Fruit fly (Drosophila melanogaster) whole organism, embryonic: ENCODE measurements around the gene P58IPK.

ENCODE experiments used
- Ada2b ChIP-seq: fragments of 200-800 bp; sonication (Bioruptor generic); IDR thresholded peaks from 2 replicates; pipeline ENCODE4 v1.3.6; 2022; ENCODE audit warnings: missing biosample characterization, missing genetic modification characterization
- Aef1 ChIP-seq: fragments of 200-800 bp; sonication (Bioruptor generic); IDR thresholded peaks from 3 replicates; pipeline ENCODE4 v1.3.6; 2022; ENCODE audit warnings: missing biosample characterization, missing genetic modification characterization
- Asciz ChIP-seq: fragments of 200-800 bp; sonication (Bioruptor generic); optimal IDR thresholded peaks from 2 replicates; lab custom pipeline; 2017; ENCODE audit warnings: missing biosample characterization, mild to moderate bottlenecking, missing genetic modification characterization, missing genetic modification reagents
- CG10274 ChIP-seq: fragments of 200-800 bp; sonication (Bioruptor generic); optimal IDR thresholded peaks from 3 replicates; lab custom pipeline; 2017; ENCODE audit warnings: missing biosample characterization, mild to moderate bottlenecking, missing genetic modification characterization
- CG10543 ChIP-seq: fragments of 200-800 bp; sonication (Bioruptor generic); optimal IDR thresholded peaks from 3 replicates; lab custom pipeline; 2017; ENCODE audit warnings: missing biosample characterization, mild to moderate bottlenecking, missing genetic modification characterization, moderate library complexity
- CG10979 ChIP-seq: fragments of 200-800 bp; sonication (Bioruptor generic); optimal IDR thresholded peaks from 2 replicates; lab custom pipeline; 2018; ENCODE audit warnings: missing biosample characterization, mild to moderate bottlenecking, missing genetic modification characterization, moderate library complexity
- CG11093 ChIP-seq: fragments of 200-800 bp; sonication (Bioruptor generic); IDR thresholded peaks from 3 replicates; pipeline ENCODE4 v1.3.6; 2022; ENCODE audit warnings: missing biosample characterization, missing genetic modification characterization
- CG11504 ChIP-seq: fragments of 200-800 bp; sonication (Bioruptor generic); optimal IDR thresholded peaks from 3 replicates; lab custom pipeline; 2019; ENCODE audit warnings: missing biosample characterization, mild to moderate bottlenecking, missing genetic modification characterization, moderate library complexity
- CG11560 ChIP-seq: fragments of 200-800 bp; sonication (Bioruptor generic); IDR thresholded peaks from 3 replicates; pipeline ENCODE4 v1.3.6; 2022; ENCODE audit warnings: missing biosample characterization, missing genetic modification characterization
- CG12391 ChIP-seq: fragments of 200-800 bp; sonication (Bioruptor generic); optimal IDR thresholded peaks from 3 replicates; lab custom pipeline; 2018; ENCODE audit warnings: missing biosample characterization, mild to moderate bottlenecking, missing genetic modification characterization, moderate library complexity
- CG16863 ChIP-seq: fragments of 200-800 bp; sonication (Bioruptor generic); optimal IDR thresholded peaks from 3 replicates; lab custom pipeline; 2016; ENCODE audit warnings: missing biosample characterization, missing genetic modification characterization
- CG17829 ChIP-seq: fragments of 200-800 bp; optimal IDR thresholded peaks from 2 replicates; lab custom pipeline; 2019; ENCODE audit warnings: missing biosample characterization, mild to moderate bottlenecking, missing genetic modification characterization, moderate library complexity
- CG18599 ChIP-seq: fragments of 200-800 bp; sonication (Bioruptor generic); optimal IDR thresholded peaks from 3 replicates; lab custom pipeline; 2017; ENCODE audit warnings: missing biosample characterization, missing genetic modification characterization, mild to moderate bottlenecking, moderate library complexity, missing genetic modification reagents
- CG2889 ChIP-seq: fragments of 200-800 bp; sonication (Bioruptor generic); IDR thresholded peaks from 3 replicates; pipeline ENCODE4 v1.3.6; 2022; ENCODE audit warnings: missing biosample characterization, missing genetic modification characterization
- CG3407 ChIP-seq: fragments of 200-800 bp; sonication (Bioruptor generic); optimal IDR thresholded peaks from 2 replicates; lab custom pipeline; 2018; ENCODE audit warnings: missing biosample characterization, mild to moderate bottlenecking, missing genetic modification characterization
- CG42726 ChIP-seq: fragments of 200-800 bp; sonication (Bioruptor generic); IDR thresholded peaks from 2 replicates; pipeline ENCODE4 v1.3.6; 2022; ENCODE audit warnings: missing biosample characterization, missing genetic modification characterization; ENCODE audit not compliant: partially characterized antibody
- CG4282 ChIP-seq: fragments of 200-800 bp; sonication (Bioruptor generic); optimal IDR thresholded peaks from 2 replicates; lab custom pipeline; 2016; ENCODE audit warnings: missing biosample characterization, missing genetic modification characterization
- CG6765 ChIP-seq: fragments of 200-800 bp; sonication (Bioruptor generic); optimal IDR thresholded peaks from 3 replicates; lab custom pipeline; 2017; ENCODE audit warnings: missing biosample characterization, mild to moderate bottlenecking, missing genetic modification characterization
- CG7987 ChIP-seq: fragments of 200-800 bp; sonication (Bioruptor generic); optimal IDR thresholded peaks from 2 replicates; lab custom pipeline; 2018; ENCODE audit warnings: missing biosample characterization, mild to moderate bottlenecking, missing genetic modification characterization, moderate library complexity
- CG8478 ChIP-seq: fragments of >200 bp; optimal IDR thresholded peaks from 2 replicates; lab custom pipeline; 2018
- CG9215 ChIP-seq: fragments of 200-800 bp; sonication (Bioruptor generic); IDR thresholded peaks from 2 replicates; pipeline ENCODE4 v1.3.6; 2022; ENCODE audit warnings: missing biosample characterization, missing genetic modification characterization
- CG9437 ChIP-seq: fragments of 200-800 bp; sonication (Bioruptor generic); optimal IDR thresholded peaks from 2 replicates; lab custom pipeline; 2018; ENCODE audit warnings: missing biosample characterization, mild to moderate bottlenecking, missing genetic modification characterization
- CG9727 ChIP-seq: fragments of 200-800 bp; sonication (Bioruptor generic); optimal IDR thresholded peaks from 3 replicates; lab custom pipeline; 2017; ENCODE audit warnings: missing biosample characterization, mild to moderate bottlenecking, missing genetic modification characterization
- Chrac-16 ChIP-seq: fragments of 200-800 bp; sonication (Bioruptor generic); optimal IDR thresholded peaks from 3 replicates; lab custom pipeline; 2016; ENCODE audit warnings: missing biosample characterization, missing genetic modification characterization
- Ets65A ChIP-seq: fragments of 200-800 bp; sonication (Bioruptor generic); peaks from one replicate; lab custom pipeline; 2016; ENCODE audit warnings: missing biosample characterization, missing genetic modification characterization
- Fer1 ChIP-seq: fragments of 200-800 bp; sonication (Bioruptor generic); optimal IDR thresholded peaks from 2 replicates; lab custom pipeline; 2017; ENCODE audit warnings: missing biosample characterization, mild to moderate bottlenecking, missing genetic modification characterization
- Gsc ChIP-seq: fragments of 200-800 bp; sonication (Bioruptor generic); IDR thresholded peaks from 2 replicates; pipeline ENCODE4 v1.3.6; 2022; ENCODE audit warnings: missing biosample characterization, missing genetic modification characterization
- MBD-R2 ChIP-seq: fragments of 200-800 bp; sonication (Bioruptor generic); IDR thresholded peaks from 2 replicates; pipeline ENCODE4 v1.3.6; 2022; ENCODE audit warnings: missing biosample characterization, missing genetic modification characterization
- Myb ChIP-seq: fragments of 200-800 bp; sonication (Bioruptor generic); optimal IDR thresholded peaks from 2 replicates; lab custom pipeline; 2016; ENCODE audit warnings: missing biosample characterization, missing genetic modification characterization
- NC2β ChIP-seq: fragments of 200-800 bp; sonication (Bioruptor generic); optimal IDR thresholded peaks from 2 replicates; lab custom pipeline; 2016; ENCODE audit warnings: missing biosample characterization, missing genetic modification characterization
- NFAT ChIP-seq: fragments of 200-800 bp; sonication (Bioruptor generic); IDR thresholded peaks from 2 replicates; pipeline ENCODE4 v1.3.6; 2022; ENCODE audit warnings: missing biosample characterization, missing genetic modification characterization
- Sry-δ ChIP-seq: fragments of 200-800 bp; sonication (Bioruptor generic); optimal IDR thresholded peaks from 2 replicates; lab custom pipeline; 2016; ENCODE audit warnings: missing biosample characterization, missing genetic modification characterization
- Xbp1 ChIP-seq: fragments of 200-800 bp; sonication (Bioruptor generic); optimal IDR thresholded peaks from 3 replicates; lab custom pipeline; 2016; ENCODE audit warnings: missing biosample characterization, mild to moderate bottlenecking, missing genetic modification characterization
- Xrp1 ChIP-seq: fragments of 200-800 bp; sonication (Bioruptor generic); IDR thresholded peaks from 2 replicates; pipeline ENCODE4 v1.3.6; 2022; ENCODE audit warnings: missing biosample characterization, missing genetic modification characterization
- bbx ChIP-seq: fragments of 200-800 bp; sonication (Bioruptor generic); IDR thresholded peaks from 2 replicates; pipeline ENCODE4 v1.3.6; 2022; ENCODE audit warnings: missing biosample characterization, missing genetic modification characterization; ENCODE audit not compliant: partially characterized antibody
- crp ChIP-seq, 2 experiments: fragments of 200-800 bp; sonication (Bioruptor generic); optimal IDR thresholded peaks; 2 replicates in 1 of 2; 3 replicates in 1 of 2; lab custom pipeline; 2017; ENCODE audit warnings: missing biosample characterization in 2 of 2, missing genetic modification characterization in 2 of 2, mild to moderate bottlenecking in 1 of 2, moderate library complexity in 1 of 2
- dysf ChIP-seq: fragments of 200-800 bp; sonication (Bioruptor generic); IDR thresholded peaks from 3 replicates; pipeline ENCODE4 v1.3.6; 2022; ENCODE audit warnings: missing biosample characterization, missing genetic modification characterization
- fd96Cb ChIP-seq: fragments of 200-800 bp; sonication (Bioruptor generic); optimal IDR thresholded peaks from 2 replicates; lab custom pipeline; 2018; ENCODE audit warnings: missing biosample characterization, mild to moderate bottlenecking, missing genetic modification characterization, moderate library complexity
- gem ChIP-seq: fragments of 200-800 bp; sonication (Bioruptor generic); optimal IDR thresholded peaks from 2 replicates; lab custom pipeline; 2019; ENCODE audit warnings: missing biosample characterization, mild to moderate bottlenecking, missing genetic modification characterization, moderate library complexity
- kni ChIP-seq: fragments of 200-800 bp; sonication (Bioruptor generic); optimal IDR thresholded peaks from 3 replicates; lab custom pipeline; 2017; ENCODE audit warnings: mild to moderate bottlenecking, missing biosample characterization, missing genetic modification reagents, missing genetic modification characterization
- nerfin-2 ChIP-seq: fragments of 200-800 bp; sonication (Bioruptor generic); IDR thresholded peaks from 2 replicates; pipeline ENCODE4 v1.3.6; 2022; ENCODE audit warnings: missing biosample characterization, missing genetic modification characterization; ENCODE audit not compliant: partially characterized antibody
- prd ChIP-seq, 3 experiments: fragments of >200 bp in 2 of 3; fragments of 200-800 bp in 1 of 3; sonication (Bioruptor generic) in 1 of 3; optimal IDR thresholded peaks in 2 of 3; IDR thresholded peaks in 1 of 3; 2 replicates in 2 of 3; 3 replicates in 1 of 3; pipeline versions ENCODE4 v1.3.6 to Lab custom; 2017 to 2022; ENCODE audit warnings: missing biosample characterization in 1 of 3, missing genetic modification characterization in 1 of 3
- ranshi ChIP-seq: fragments of 200-800 bp; sonication (Bioruptor generic); IDR thresholded peaks from 2 replicates; pipeline ENCODE4 v1.3.6; 2022; ENCODE audit warnings: missing biosample characterization, missing genetic modification characterization
- sd ChIP-seq: fragments of 200-800 bp; sonication (Bioruptor generic); optimal IDR thresholded peaks from 3 replicates; lab custom pipeline; 2018; ENCODE audit warnings: missing biosample characterization, mild to moderate bottlenecking, missing genetic modification characterization, moderate library complexity
- shn ChIP-seq: fragments of 200-800 bp; sonication (Bioruptor generic); optimal IDR thresholded peaks from 3 replicates; lab custom pipeline; 2016; ENCODE audit warnings: missing biosample characterization, missing genetic modification characterization
- tna ChIP-seq: fragments of 200-800 bp; sonication (Bioruptor generic); IDR thresholded peaks from 2 replicates; pipeline ENCODE4 v1.3.6; 2022; ENCODE audit warnings: missing biosample characterization, missing genetic modification characterization; ENCODE audit not compliant: partially characterized antibody
- tx ChIP-seq: fragments of 200-800 bp; sonication (Bioruptor generic); optimal IDR thresholded peaks from 2 replicates; lab custom pipeline; 2016; ENCODE audit warnings: missing biosample characterization, missing genetic modification characterization
- zen ChIP-seq: fragments of 200-800 bp; sonication (Bioruptor generic); optimal IDR thresholded peaks from 3 replicates; lab custom pipeline; 2018; ENCODE audit warnings: missing biosample characterization, mild to moderate bottlenecking, missing genetic modification characterization, moderate library complexity

Gene P58IPK

dm6 chr3R:9555334-9555974 lies 31.3 kb upstream of the P58IPK start, which contains the start of the genes CG9386 and BckdhA (continued):
- TF ChIP-seq CG18599 (GFP tag; lab: Kevin White, UChicago): no peak
- peak; percentile 29 for TF ChIP-seq Myb (GFP tag; lab: Kevin White, UChicago)
- TF ChIP-seq CG11093 (GFP tag; lab: Robert Waterston, UW): no peak
- TF ChIP-seq zen (tag; lab: Kevin White, UChicago): peak; percentile 5
- no peak for TF ChIP-seq CG8478 (lab: Kevin White, UChicago)
- no peak for TF ChIP-seq CG2889 (GFP tag; lab: Robert Waterston, UW)
- TF ChIP-seq CG16863: peak; percentile 5
- TF ChIP-seq ranshi (GFP tag; lab: Robert Waterston, UW): 0 out of 2 replicates have a peak, but pooled peaks have one; percentile 26
- peak; percentile 27 for TF ChIP-seq CG6765 (GFP tag; lab: Kevin White, UChicago)
- TF ChIP-seq shn (GFP tag; lab: Kevin White, UChicago): peak; percentile 42
- TF ChIP-seq CG9727 (GFP tag; lab: Kevin White, UChicago): peak; percentile 68
- TF ChIP-seq prd (optimal IDR thresholded peaks at IDR 0.05; lab: Kevin White, UChicago): no peak
- TF ChIP-seq prd (GFP tag; IDR thresholded peaks at IDR 0.05; lab: Robert Waterston, UW): peak; percentile 59; the same call in 2 of the 3 replicates
- TF ChIP-seq CG42726 (GFP tag; lab: Robert Waterston, UW): peak; percentile 50; the same call in 1 of the 2 replicates
- no peak for TF ChIP-seq tna (GFP tag; lab: Robert Waterston, UW)
- peak; percentile 13; the same call in 1 of the 3 replicates for TF ChIP-seq Aef1 (GFP tag; lab: Robert Waterston, UW)
- no peak for TF ChIP-seq Asciz (GFP tag; lab: Kevin White, UChicago)
- peak; percentile 40; the same call in 1 of the 2 replicates for TF ChIP-seq Xrp1 (GFP tag; lab: Robert Waterston, UW)
- peak; percentile 73 for TF ChIP-seq CG12391 (tag; lab: Kevin White, UChicago)
- peak; percentile 41; the same call in 1 of the 2 replicates for TF ChIP-seq bbx (GFP tag; lab: Robert Waterston, UW)
- TF ChIP-seq crp (GFP tag; optimal IDR thresholded peaks at IDR 0.05; lab: Kevin White, UChicago): peak in 1 of 2 experiments; percentile 76
- peak; percentile 31 for TF ChIP-seq fd96Cb (tag; lab: Kevin White, UChicago)
- 0 out of 3 replicates have a peak, but pooled peaks have one; percentile 32 for TF ChIP-seq dysf (GFP tag; lab: Robert Waterston, UW)
- peak; percentile 6 for TF ChIP-seq sd (tag; lab: Kevin White, UChicago)
- no peak for TF ChIP-seq kni (GFP tag; lab: Kevin White, UChicago)
- TF ChIP-seq Chrac-16: peak; percentile 55
- TF ChIP-seq CG11560 (tag; lab: Robert Waterston, UW): no peak
- peak; percentile 76 for TF ChIP-seq CG10979 (tag; lab: Kevin White, UChicago)
- peak; percentile 11 for TF ChIP-seq NC2β (GFP tag; lab: Kevin White, UChicago)
- TF ChIP-seq CG3407 (GFP tag; lab: Kevin White, UChicago): peak; percentile 13
- TF ChIP-seq CG17829 (tag; lab: Kevin White, UChicago): peak; percentile 45
- no peak for TF ChIP-seq CG4282 (GFP tag; lab: Kevin White, UChicago)
- peak; percentile 62 for TF ChIP-seq CG10543 (GFP tag; lab: Kevin White, UChicago)
- peak; percentile 60; the same call in 1 of the 2 replicates for TF ChIP-seq nerfin-2 (GFP tag; lab: Robert Waterston, UW)
- no peak for TF ChIP-seq CG7987
- peak; percentile 49 for TF ChIP-seq MBD-R2
- peak; percentile 76 for TF ChIP-seq NFAT (GFP tag; lab: Robert Waterston, UW)
- TF ChIP-seq tx (GFP tag; lab: Kevin White, UChicago): peak; percentile 18
- no peak for TF ChIP-seq CG10274 (GFP tag; lab: Kevin White, UChicago)
- no peak for TF ChIP-seq Gsc (GFP tag; lab: Robert Waterston, UW)
- TF ChIP-seq CG11504 (tag; lab: Kevin White, UChicago): no peak
- TF ChIP-seq Xbp1: peak; percentile 69
- peak; percentile 71 for TF ChIP-seq Sry-δ
- TF ChIP-seq Ada2b (GFP tag; lab: Robert Waterston, UW): peak; percentile 43; the same call in 1 of the 2 replicates
- peak; percentile 49 for TF ChIP-seq CG9215
- peak; percentile 77 for TF ChIP-seq CG9437 (GFP tag; lab: Kevin White, UChicago)
- TF ChIP-seq gem (tag; lab: Kevin White, UChicago): peak; percentile 66
- peak; percentile 95 for TF ChIP-seq Ets65A (GFP tag; lab: Kevin White, UChicago)
- peak; percentile 42 for TF ChIP-seq Fer1 (GFP tag; lab: Kevin White, UChicago)
